Fruit fly (Drosophila melanogaster) whole organism, embryonic: ENCODE data around the gene CG12702.
A peak's percentile ranks its signal among the peaks of the same experiment; 100 is the strongest.

ENCODE experiments used
- Bgb ChIP-seq: fragments of 200-800 bp; sonication (Bioruptor generic); IDR thresholded peaks from 2 replicates; pipeline ENCODE4 v1.3.6; 2022; ENCODE audit warnings: missing biosample characterization, missing genetic modification characterization; ENCODE audit not compliant: partially characterized antibody
- CG10366 ChIP-seq: fragments of 200-800 bp; sonication (Bioruptor generic); IDR thresholded peaks from 2 replicates; pipeline ENCODE4 v1.3.6; 2022; ENCODE audit warnings: missing biosample characterization, missing genetic modification characterization
- CG11560 ChIP-seq: fragments of 200-800 bp; sonication (Bioruptor generic); IDR thresholded peaks from 3 replicates; pipeline ENCODE4 v1.3.6; 2022; ENCODE audit warnings: missing biosample characterization, missing genetic modification characterization
- CG1233 ChIP-seq: fragments of 200-800 bp; sonication (Bioruptor generic); optimal IDR thresholded peaks from 4 replicates; lab custom pipeline; 2018; ENCODE audit warnings: missing biosample characterization, mild to moderate bottlenecking, missing genetic modification characterization
- CG12769 ChIP-seq: fragments of 200-800 bp; sonication (Bioruptor generic); optimal IDR thresholded peaks from 2 replicates; lab custom pipeline; 2019; ENCODE audit warnings: missing biosample characterization, mild to moderate bottlenecking, missing genetic modification characterization, moderate library complexity
- CG13424 ChIP-seq: fragments of 200-800 bp; sonication (Bioruptor generic); optimal IDR thresholded peaks from 2 replicates; lab custom pipeline; 2019; ENCODE audit warnings: missing biosample characterization, mild to moderate bottlenecking, missing genetic modification characterization, moderate library complexity
- CG17186 ChIP-seq: fragments of 200-800 bp; sonication (Bioruptor generic); optimal IDR thresholded peaks from 3 replicates; lab custom pipeline; 2017; ENCODE audit warnings: missing biosample characterization, missing genetic modification reagents, missing genetic modification characterization
- CG1792 ChIP-seq: fragments of 200-800 bp; sonication (Bioruptor generic); optimal IDR thresholded peaks from 2 replicates; lab custom pipeline; 2016; ENCODE audit warnings: missing biosample characterization, missing genetic modification characterization
- CG3163 ChIP-seq: fragments of 200-800 bp; sonication (Bioruptor generic); optimal IDR thresholded peaks from 3 replicates; lab custom pipeline; 2016; ENCODE audit warnings: missing biosample characterization, missing genetic modification characterization
- CG4730 ChIP-seq: fragments of 200-800 bp; sonication (Bioruptor generic); IDR thresholded peaks from 2 replicates; pipeline ENCODE4 v1.3.6; 2022; ENCODE audit warnings: missing biosample characterization, missing genetic modification characterization
- CG4854 ChIP-seq: fragments of 200-800 bp; sonication (Bioruptor generic); optimal IDR thresholded peaks from 2 replicates; lab custom pipeline; 2016; ENCODE audit warnings: missing biosample characterization, missing genetic modification characterization, inconsistent platforms
- CG6272 ChIP-seq: fragments of 200-800 bp; sonication (Bioruptor generic); IDR thresholded peaks from 2 replicates; pipeline ENCODE4 v1.3.6; 2022; ENCODE audit warnings: missing biosample characterization, missing genetic modification characterization
- CG6813 ChIP-seq: fragments of 200-800 bp; sonication (Bioruptor generic); optimal IDR thresholded peaks from 2 replicates; lab custom pipeline; 2017; ENCODE audit warnings: missing biosample characterization, missing genetic modification characterization, mild to moderate bottlenecking, moderate library complexity, missing genetic modification reagents
- CG8281 ChIP-seq: fragments of 200-800 bp; sonication (Bioruptor generic); optimal IDR thresholded peaks from 2 replicates; lab custom pipeline; 2018; ENCODE audit warnings: missing biosample characterization, mild to moderate bottlenecking, missing genetic modification characterization, moderate library complexity
- CG9817 ChIP-seq: fragments of 200-800 bp; sonication (Bioruptor generic); optimal IDR thresholded peaks from 2 replicates; lab custom pipeline; 2018; ENCODE audit warnings: missing biosample characterization, mild to moderate bottlenecking, missing genetic modification characterization, moderate library complexity
- CG9932 ChIP-seq: fragments of 200-800 bp; sonication (Bioruptor generic); IDR thresholded peaks from 2 replicates; pipeline ENCODE4 v1.3.6; 2022; ENCODE audit warnings: missing biosample characterization, missing genetic modification characterization
- Dp ChIP-seq: fragments of 200-800 bp; sonication (Bioruptor generic); optimal IDR thresholded peaks from 2 replicates; lab custom pipeline; 2018; ENCODE audit warnings: missing biosample characterization, mild to moderate bottlenecking, missing genetic modification characterization, moderate library complexity
- HLH4C ChIP-seq: fragments of 200-800 bp; sonication (Bioruptor generic); IDR thresholded peaks from 3 replicates; pipeline ENCODE4 v1.3.6; 2022; ENCODE audit warnings: missing biosample characterization, missing genetic modification characterization; ENCODE audit not compliant: partially characterized antibody
- Hmr ChIP-seq: fragments of 200-800 bp; sonication (Bioruptor generic); optimal IDR thresholded peaks from 3 replicates; lab custom pipeline; 2017; ENCODE audit warnings: mild to moderate bottlenecking, missing biosample characterization, missing genetic modification reagents, missing genetic modification characterization
- Hmx ChIP-seq: fragments of 200-800 bp; sonication (Bioruptor generic); optimal IDR thresholded peaks from 2 replicates; lab custom pipeline; 2016; ENCODE audit warnings: missing biosample characterization, missing genetic modification characterization
- Lhr ChIP-seq: fragments of 200-800 bp; sonication (Bioruptor generic); optimal IDR thresholded peaks from 3 replicates; lab custom pipeline; 2017; ENCODE audit warnings: mild to moderate bottlenecking, missing biosample characterization, missing genetic modification reagents, missing genetic modification characterization
- MESR4 ChIP-seq: fragments of 200-800 bp; sonication (Bioruptor generic); optimal IDR thresholded peaks from 2 replicates; lab custom pipeline; 2018; ENCODE audit warnings: missing biosample characterization, mild to moderate bottlenecking, missing genetic modification characterization, moderate library complexity
- Max ChIP-seq: fragments of 200-800 bp; sonication (Bioruptor generic); optimal IDR thresholded peaks from 2 replicates; lab custom pipeline; 2016; ENCODE audit warnings: missing biosample characterization, mild to moderate bottlenecking, missing genetic modification characterization
- NK7.1 ChIP-seq: fragments of 200-800 bp; sonication (Bioruptor generic); optimal IDR thresholded peaks from 3 replicates; lab custom pipeline; 2016; ENCODE audit warnings: missing biosample characterization, missing genetic modification characterization
- Neu2 ChIP-seq: fragments of 200-800 bp; sonication (Bioruptor generic); optimal IDR thresholded peaks from 3 replicates; lab custom pipeline; 2016; ENCODE audit warnings: missing biosample characterization, missing genetic modification characterization, borderline replicate concordance
- Nf-YC ChIP-seq: fragments of 200-800 bp; optimal IDR thresholded peaks from 3 replicates; lab custom pipeline; 2019; ENCODE audit warnings: missing biosample characterization, mild to moderate bottlenecking, missing genetic modification characterization, moderate library complexity
- NfI ChIP-seq: fragments of 200-800 bp; sonication (Bioruptor generic); optimal IDR thresholded peaks from 3 replicates; lab custom pipeline; 2018; ENCODE audit warnings: missing biosample characterization, mild to moderate bottlenecking, missing genetic modification characterization, moderate library complexity
- Pdp1 ChIP-seq, 2 experiments: fragments of 200-800 bp; sonication (Bioruptor generic); optimal IDR thresholded peaks; 3 replicates each; lab custom pipeline; 2016; ENCODE audit warnings: missing biosample characterization in 2 of 2, missing genetic modification characterization in 2 of 2, mild to moderate bottlenecking in 1 of 2, moderate library complexity in 1 of 2
- Poxn ChIP-seq: fragments of 200-800 bp; sonication (Bioruptor generic); IDR thresholded peaks from 2 replicates; pipeline ENCODE4 v1.3.6; 2022; ENCODE audit warnings: missing biosample characterization, missing genetic modification characterization
- TFAM ChIP-seq: fragments of 200-800 bp; sonication (Bioruptor generic); optimal IDR thresholded peaks from 2 replicates; lab custom pipeline; 2017; ENCODE audit warnings: missing biosample characterization, missing genetic modification characterization, inconsistent platforms
- Vsx1 ChIP-seq: fragments of 200-800 bp; sonication (Bioruptor generic); optimal IDR thresholded peaks from 2 replicates; lab custom pipeline; 2017; ENCODE audit warnings: missing biosample characterization, mild to moderate bottlenecking, missing genetic modification characterization, missing genetic modification reagents
- br ChIP-seq: fragments of >200 bp; optimal IDR thresholded peaks from 2 replicates; lab custom pipeline; 2017
- bsh ChIP-seq, 2 experiments: fragments of 200-800 bp; sonication (Bioruptor generic); optimal IDR thresholded peaks; 2 replicates each; lab custom pipeline; 2017 to 2018; ENCODE audit warnings: mild to moderate bottlenecking in 2 of 2, missing biosample characterization in 2 of 2, missing genetic modification characterization in 2 of 2, moderate library complexity in 1 of 2
- chif ChIP-seq, 2 experiments: fragments of 200-800 bp; sonication (Bioruptor generic); optimal IDR thresholded peaks; 3 replicates each; lab custom pipeline; 2016; ENCODE audit warnings: missing biosample characterization in 2 of 2, missing genetic modification characterization in 2 of 2
- chn ChIP-seq: fragments of 200-800 bp; sonication (Bioruptor generic); optimal IDR thresholded peaks from 2 replicates; lab custom pipeline; 2016; ENCODE audit warnings: missing biosample characterization, missing genetic modification characterization
- dan ChIP-seq: fragments of 200-800 bp; sonication (Bioruptor generic); IDR thresholded peaks from 2 replicates; pipeline ENCODE4 v1.3.6; 2022; ENCODE audit warnings: missing biosample characterization, missing genetic modification characterization
- dmrt99B ChIP-seq: fragments of 200-800 bp; sonication (Bioruptor generic); optimal IDR thresholded peaks from 2 replicates; lab custom pipeline; 2018; ENCODE audit warnings: missing biosample characterization, mild to moderate bottlenecking, missing genetic modification characterization, moderate library complexity
- ewg ChIP-seq: fragments of 200-800 bp; sonication (Bioruptor generic); optimal IDR thresholded peaks from 3 replicates; lab custom pipeline; 2017; ENCODE audit warnings: mild to moderate bottlenecking, missing biosample characterization, missing genetic modification reagents, missing genetic modification characterization
- gfzf ChIP-seq: fragments of 200-800 bp; sonication (Bioruptor generic); optimal IDR thresholded peaks from 2 replicates; lab custom pipeline; 2016; ENCODE audit warnings: missing biosample characterization, mild to moderate bottlenecking, missing genetic modification characterization, moderate library complexity
- gro ChIP-seq: fragments of 200-800 bp; sonication (Bioruptor generic); optimal IDR thresholded peaks from 2 replicates; lab custom pipeline; 2016; ENCODE audit warnings: missing biosample characterization, missing genetic modification characterization
- gt ChIP-seq: fragments of 200-800 bp; sonication (Bioruptor generic); IDR thresholded peaks from 2 replicates; pipeline ENCODE4 v1.3.6; 2022; ENCODE audit warnings: missing biosample characterization, missing genetic modification characterization
- insv ChIP-seq, 2 experiments: fragments of 200-800 bp; sonication (Bioruptor generic); optimal IDR thresholded peaks; 3 replicates each; lab custom pipeline; 2016 to 2018; ENCODE audit warnings: missing biosample characterization in 2 of 2, missing genetic modification characterization in 2 of 2
- lbe ChIP-seq: fragments of 200-800 bp; sonication (Bioruptor generic); optimal IDR thresholded peaks from 2 replicates; lab custom pipeline; 2016; ENCODE audit warnings: missing biosample characterization, mild to moderate bottlenecking, missing genetic modification characterization
- lola ChIP-seq, 3 experiments: fragments of >200 bp in 2 of 3; fragments of 200-800 bp in 1 of 3; sonication (Bioruptor generic) in 1 of 3; optimal IDR thresholded peaks; 2 replicates each; lab custom pipeline; 2017 to 2019; ENCODE audit warnings: missing biosample characterization in 3 of 3, missing genetic modification characterization in 3 of 3, mild to moderate bottlenecking in 1 of 3, moderate library complexity in 1 of 3
- org-1 ChIP-seq: fragments of 200-800 bp; sonication (Bioruptor generic); optimal IDR thresholded peaks from 2 replicates; lab custom pipeline; 2017; ENCODE audit warnings: missing biosample characterization, missing genetic modification characterization
- peb ChIP-seq: fragments of 200-800 bp; sonication (Bioruptor generic); IDR thresholded peaks from 2 replicates; pipeline ENCODE4 v1.3.6; 2022; ENCODE audit warnings: missing biosample characterization, missing genetic modification characterization
- pita ChIP-seq: fragments of 200-800 bp; sonication (Bioruptor generic); optimal IDR thresholded peaks from 2 replicates; lab custom pipeline; 2017; ENCODE audit warnings: missing biosample characterization, mild to moderate bottlenecking, missing genetic modification characterization
- sens-2 ChIP-seq: fragments of 200-800 bp; sonication (Bioruptor generic); IDR thresholded peaks from 2 replicates; pipeline ENCODE4 v1.3.6; 2022; ENCODE audit warnings: missing biosample characterization, missing genetic modification characterization
- slp2 ChIP-seq: fragments of 200-800 bp; sonication (Bioruptor generic); optimal IDR thresholded peaks from 2 replicates; lab custom pipeline; 2016; ENCODE audit warnings: missing biosample characterization, missing genetic modification characterization

CG12702 gene

dm6 chrX:19769821-19770519, 5.3 kb upstream of the CG12702 start (continued):
- TF ChIP-seq CG6272 (GFP tag; lab: Robert Waterston, UW) = no peak
- TF ChIP-seq CG1792 (GFP tag; lab: Kevin White, UChicago) = no peak
- no peak for TF ChIP-seq Lhr (GFP tag; lab: Kevin White, UChicago)
- no peak for TF ChIP-seq br (lab: Kevin White, UChicago)
- no peak for TF ChIP-seq gro (GFP tag; lab: Kevin White, UChicago)
- TF ChIP-seq CG6813 (GFP tag; lab: Kevin White, UChicago) = peak; percentile 40
- peak in 1 of 3 experiments; percentile 76 for TF ChIP-seq lola (GFP tag; optimal IDR thresholded peaks at IDR 0.05; lab: Kevin White, UChicago)
- TF ChIP-seq CG1233 (GFP tag; lab: Kevin White, UChicago) = no peak
- TF ChIP-seq NfI (GFP tag; lab: Kevin White, UChicago) = no peak
- no peak for TF ChIP-seq gfzf (GFP tag; lab: Kevin White, UChicago)
- no peak for TF ChIP-seq TFAM (GFP tag; lab: Kevin White, UChicago)
- TF ChIP-seq Bgb (GFP tag; lab: Robert Waterston, UW) = no peak
- TF ChIP-seq CG4730 (GFP tag; lab: Robert Waterston, UW) = no peak
- no peak for TF ChIP-seq gt (GFP tag; lab: Robert Waterston, UW)
- no peak for TF ChIP-seq Nf-YC
- peak; percentile 21 for TF ChIP-seq lbe
- TF ChIP-seq CG13424 (tag; lab: Kevin White, UChicago) = peak; percentile 13
- TF ChIP-seq dmrt99B = peak; percentile 34
- no peak for TF ChIP-seq ewg (GFP tag; lab: Kevin White, UChicago)
- peak; percentile 35 for TF ChIP-seq slp2 (GFP tag; lab: Kevin White, UChicago)
- TF ChIP-seq CG4854 (GFP tag; lab: Kevin White, UChicago) = no peak
- TF ChIP-seq Max = no peak
- no peak for TF ChIP-seq CG12769 (tag; lab: Kevin White, UChicago)
- TF ChIP-seq Hmr (GFP tag; lab: Kevin White, UChicago) = no peak
- TF ChIP-seq CG3163 (GFP tag; lab: Kevin White, UChicago) = peak; percentile 13
- peak; percentile 11 to 70 for TF ChIP-seq bsh (GFP tag; optimal IDR thresholded peaks at IDR 0.05; lab: Kevin White, UChicago)
- peak; percentile 18; the same call in 1 of the 2 replicates for TF ChIP-seq CG10366 (GFP tag; lab: Robert Waterston, UW)
- TF ChIP-seq sens-2 = no peak
- no peak for TF ChIP-seq Vsx1 (GFP tag; lab: Kevin White, UChicago)
- TF ChIP-seq CG9932 = peak; percentile 22; the same call in 1 of the 2 replicates
- no peak for TF ChIP-seq Hmx
- no peak for TF ChIP-seq CG9817 (tag; lab: Kevin White, UChicago)
- TF ChIP-seq NK7.1 (GFP tag; lab: Kevin White, UChicago) = peak; percentile 6
- no peak for TF ChIP-seq Poxn (GFP tag; lab: Robert Waterston, UW)
- no peak for TF ChIP-seq CG17186 (GFP tag; lab: Kevin White, UChicago)
- peak; percentile 26 for TF ChIP-seq org-1 (GFP tag; lab: Kevin White, UChicago)
- TF ChIP-seq chif (GFP tag; optimal IDR thresholded peaks at IDR 0.05; lab: Kevin White, UChicago) = peak in 1 of 2 experiments; percentile 59
- TF ChIP-seq peb (GFP tag; lab: Robert Waterston, UW) = no peak
- no peak for TF ChIP-seq MESR4 (GFP tag; lab: Kevin White, UChicago)
- no peak for TF ChIP-seq CG8281 (tag; lab: Kevin White, UChicago)
- TF ChIP-seq Pdp1 (GFP tag; optimal IDR thresholded peaks at IDR 0.05; lab: Kevin White, UChicago) = peak; percentile 25 to 59
- no peak for TF ChIP-seq Dp
- no peak for TF ChIP-seq Neu2
- no peak for TF ChIP-seq pita (GFP tag; lab: Kevin White, UChicago)
- TF ChIP-seq CG11560 (tag; lab: Robert Waterston, UW) = no peak
- no peak for TF ChIP-seq dan
- TF ChIP-seq insv (GFP tag; optimal IDR thresholded peaks at IDR 0.05; lab: Kevin White, UChicago) = no peak
- TF ChIP-seq chn (GFP tag; lab: Kevin White, UChicago) = peak; percentile 37
- no peak for TF ChIP-seq HLH4C
